Fruit fly (Drosophila melanogaster) whole organism, wandering third instar larva: ENCODE results near the gene CG18557.
A peak's percentile ranks its signal among the peaks of the same experiment; 100 is the strongest.

Experiments used
- Abd-B ChIP-seq: fragments of >200 bp; optimal IDR thresholded peaks from 2 replicates; lab custom pipeline; 2017; ENCODE audit warnings: missing biosample characterization, missing genetic modification characterization
- Dfd ChIP-seq: fragments of >200 bp; optimal IDR thresholded peaks from 2 replicates; lab custom pipeline; 2017; ENCODE audit warnings: missing biosample characterization, missing genetic modification characterization
- Dif ChIP-seq: fragments of 200-275, 200-300 bp; sonication (Bioruptor generic); optimal IDR thresholded peaks from 2 replicates; lab custom pipeline; 2018; ENCODE audit warnings: missing biosample characterization, missing genetic modification characterization; ENCODE audit not compliant: partially characterized antibody
- GATAd ChIP-seq: sonication (Bioruptor generic); optimal IDR thresholded peaks from 2 replicates; lab custom pipeline; 2016; ENCODE audit warnings: missing biosample characterization, missing genetic modification characterization
- Hr78 ChIP-seq: fragments of >200 bp; optimal IDR thresholded peaks from 2 replicates; lab custom pipeline; 2017; ENCODE audit warnings: missing biosample characterization, missing genetic modification characterization
- Jra ChIP-seq: sonication (Bioruptor generic); optimal IDR thresholded peaks from 2 replicates; lab custom pipeline; 2016; ENCODE audit warnings: missing biosample characterization, missing genetic modification characterization
- Myc ChIP-seq: fragments of >200 bp; optimal IDR thresholded peaks from 2 replicates; lab custom pipeline; 2017
- N ChIP-seq: fragments of >200 bp; optimal IDR thresholded peaks from 2 replicates; lab custom pipeline; 2018; ENCODE audit warnings: missing biosample characterization, missing external identifiers, missing genetic modification characterization
- Rel ChIP-seq, 2 experiments: fragments of 200-800 bp; sonication (Bioruptor generic) in 1 of 2; optimal IDR thresholded peaks; 2 replicates in 1 of 2; 3 replicates in 1 of 2; lab custom pipeline; 2016 to 2019; ENCODE audit warnings: mild to moderate bottlenecking in 2 of 2, missing biosample characterization in 2 of 2, missing genetic modification characterization in 2 of 2, moderate library complexity in 1 of 2
- Sp1 ChIP-seq: fragments of 200-800 bp; sonication (Bioruptor generic); optimal IDR thresholded peaks from 3 replicates; lab custom pipeline; 2019; ENCODE audit warnings: missing biosample characterization, mild to moderate bottlenecking, missing genetic modification characterization, moderate library complexity
- brk ChIP-seq: fragments of 200-800 bp; sonication (Bioruptor generic); optimal IDR thresholded peaks from 2 replicates; lab custom pipeline; 2016; ENCODE audit warnings: missing biosample characterization, mild to moderate bottlenecking, missing genetic modification characterization
- dl ChIP-seq, 2 experiments: fragments of 175-275, 200-275 bp in 1 of 2; fragments of 200-275 bp in 1 of 2; sonication (Bioruptor generic); optimal IDR thresholded peaks; lab custom pipeline; 2018; ENCODE audit warnings: mild to moderate bottlenecking in 2 of 2, missing biosample characterization in 2 of 2, missing genetic modification characterization in 2 of 2, moderate library complexity in 2 of 2; ENCODE audit not compliant: partially characterized antibody in 2 of 2, insufficient read depth in 1 of 2
- foxo ChIP-seq, 2 experiments: fragments of 200-800 bp; sonication (Bioruptor generic); optimal IDR thresholded peaks; 2 replicates in 1 of 2; 3 replicates in 1 of 2; lab custom pipeline; 2016 to 2017; ENCODE audit warnings: missing biosample characterization in 2 of 2, missing genetic modification characterization in 2 of 2
- fru ChIP-seq: fragments of 200-800 bp; sonication (Bioruptor generic); optimal IDR thresholded peaks from 3 replicates; lab custom pipeline; 2016; ENCODE audit warnings: missing biosample characterization, mild to moderate bottlenecking, missing genetic modification characterization
- h ChIP-seq: fragments of 200-800 bp; sonication (Bioruptor generic); optimal IDR thresholded peaks from 3 replicates; lab custom pipeline; 2016; ENCODE audit warnings: missing biosample characterization, mild to moderate bottlenecking, missing genetic modification characterization
- lola ChIP-seq: fragments of >200 bp; optimal IDR thresholded peaks from 2 replicates; lab custom pipeline; 2017; ENCODE audit warnings: missing biosample characterization, missing genetic modification characterization
- pan ChIP-seq: fragments of >200 bp; optimal IDR thresholded peaks from 2 replicates; lab custom pipeline; 2017
- psq ChIP-seq: fragments of 200-800 bp; sonication (Bioruptor generic); optimal IDR thresholded peaks from 3 replicates; lab custom pipeline; 2017; ENCODE audit warnings: missing biosample characterization, mild to moderate bottlenecking, missing genetic modification characterization, moderate library complexity
- rgr ChIP-seq: fragments of 200-800 bp; sonication (Bioruptor generic); optimal IDR thresholded peaks from 3 replicates; lab custom pipeline; 2016; ENCODE audit warnings: missing biosample characterization, mild to moderate bottlenecking, missing genetic modification characterization
- sage ChIP-seq: fragments of 200-800 bp; sonication (Bioruptor generic); optimal IDR thresholded peaks from 2 replicates; lab custom pipeline; 2016; ENCODE audit warnings: missing biosample characterization, mild to moderate bottlenecking, missing genetic modification characterization

The CG18557 gene

DNA sequence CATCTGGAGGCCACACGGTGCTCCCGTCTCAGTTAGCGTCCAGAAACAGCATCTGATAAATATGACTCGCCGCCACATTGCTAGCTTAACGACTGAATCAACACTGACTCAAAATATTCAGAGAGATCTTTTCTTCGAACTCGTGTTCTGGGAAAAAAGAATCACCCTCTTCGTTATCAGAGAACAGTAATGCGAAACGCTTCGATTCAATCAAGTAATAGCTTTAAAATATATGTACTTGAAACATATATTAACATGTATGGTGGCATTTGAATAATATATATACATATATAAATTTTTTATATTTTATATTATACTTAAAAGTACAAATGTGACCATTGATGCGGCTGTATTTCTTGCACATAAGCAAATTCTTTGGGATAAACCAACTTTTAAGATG, at the start of gene CG18557:
Gene CG18557 (minus strand): TSS at position 101 of the 400 bp plus-strand sequence.
- TF ChIP-seq fru (GFP tag; lab: Kevin White, UChicago) = peak; percentile 1
- TF ChIP-seq Dif = no peak
- TF ChIP-seq Rel (GFP tag; optimal IDR thresholded peaks at IDR 0.05; lab: Kevin White, UChicago) = no peak
- TF ChIP-seq Rel (tag; optimal IDR thresholded peaks at IDR 0.05; lab: Kevin White, UChicago) = peak; percentile 31

- TF ChIP-seq brk (GFP tag; lab: Kevin White, UChicago) (no peak), foxo (GFP tag; optimal IDR thresholded peaks at IDR 0.05; lab: Kevin White, UChicago) (no peak), Dfd (peak; percentile 81)
- TF ChIP-seq, all 38 proteins: peak for 1
Measured at dm6 chr2L:2894356-2894755, 48.8 kb upstream of the CG18557 start.

- TF ChIP-seq Jra = no peak
- TF ChIP-seq Dfd = peak; percentile 3
Measured at dm6 chr2L:2891200-2891599, 45.7 kb upstream of the CG18557 start.

DNA sequence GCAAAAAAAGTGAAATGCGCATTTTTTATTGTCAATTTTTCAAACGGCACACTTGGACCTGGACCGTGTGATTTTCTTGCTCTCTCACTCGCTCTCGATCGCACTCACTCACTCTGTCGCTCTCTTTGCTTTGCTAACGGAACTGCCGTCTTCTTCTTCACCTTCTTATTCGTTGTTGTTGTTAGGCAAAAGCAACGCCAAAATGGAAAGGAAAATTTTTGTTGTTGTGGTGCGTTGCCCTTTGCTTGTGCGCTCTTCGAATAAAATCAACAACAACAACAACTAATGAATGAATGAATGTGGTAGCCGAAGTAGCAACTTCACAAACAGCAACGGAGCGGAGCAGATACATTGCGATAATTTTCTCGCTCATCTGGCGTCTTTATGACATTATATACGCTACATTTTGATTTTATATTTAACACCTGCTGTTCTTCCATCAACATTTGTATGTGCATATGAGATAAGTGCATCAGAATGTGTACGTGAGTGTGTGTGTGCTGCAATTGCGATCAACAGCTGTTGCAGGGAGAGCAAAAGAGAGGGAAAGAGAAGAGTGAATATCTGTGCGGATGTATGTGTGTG, 43.4 kb upstream of the CG18557 start:
- TF ChIP-seq Rel (GFP tag; optimal IDR thresholded peaks at IDR 0.05; lab: Kevin White, UChicago) (peak; percentile 63), Rel (tag; optimal IDR thresholded peaks at IDR 0.05; lab: Kevin White, UChicago) (peak; percentile 39), dl (GFP tag; optimal IDR thresholded peaks at IDR 0.05; lab: Kevin White, UChicago; ENCODE audit: insufficient read depth in 1 of 2, partially characterized antibody in 2 of 2) (peak; percentile 21 to 76), Myc (lab: Kevin White, UChicago) (no peak), lola (GFP tag; lab: Kevin White, UChicago) (no peak), Dif (peak; percentile 71), psq (GFP tag; lab: Kevin White, UChicago) (peak; percentile 85), pan (lab: Kevin White, UChicago) (no peak), h (GFP tag; lab: Kevin White, UChicago) (peak; percentile 5), rgr (GFP tag; lab: Kevin White, UChicago) (peak; percentile 15)

- no peak for TF ChIP-seq Dif
- peak; percentile 75 for TF ChIP-seq sage (GFP tag; lab: Kevin White, UChicago)
- TF ChIP-seq N = no peak
- TF ChIP-seq rgr (GFP tag; lab: Kevin White, UChicago) = peak; percentile 12
Measured at dm6 chr2L:2887760-2888600, 42.4 kb upstream of the CG18557 start.

- TF ChIP-seq foxo (GFP tag; optimal IDR thresholded peaks at IDR 0.05; lab: Kevin White, UChicago) (peak in 1 of 2 experiments; percentile 32), dl (GFP tag; optimal IDR thresholded peaks at IDR 0.05; lab: Kevin White, UChicago; ENCODE audit: insufficient read depth in 1 of 2, partially characterized antibody in 2 of 2) (peak in 1 of 2 experiments; percentile 4), Hr78 (GFP tag; lab: Kevin White, UChicago) (no peak), fru (GFP tag; lab: Kevin White, UChicago) (peak; percentile 92), Dif (peak; percentile 34), Sp1 (GFP tag; lab: Kevin White, UChicago) (peak; percentile 11), Dfd (peak; percentile 41), Abd-B (GFP tag; lab: Kevin White, UChicago) (no peak)
Measured at dm6 chr2L:2886613-2887537, 41.3 kb upstream of the CG18557 start.

DNA sequence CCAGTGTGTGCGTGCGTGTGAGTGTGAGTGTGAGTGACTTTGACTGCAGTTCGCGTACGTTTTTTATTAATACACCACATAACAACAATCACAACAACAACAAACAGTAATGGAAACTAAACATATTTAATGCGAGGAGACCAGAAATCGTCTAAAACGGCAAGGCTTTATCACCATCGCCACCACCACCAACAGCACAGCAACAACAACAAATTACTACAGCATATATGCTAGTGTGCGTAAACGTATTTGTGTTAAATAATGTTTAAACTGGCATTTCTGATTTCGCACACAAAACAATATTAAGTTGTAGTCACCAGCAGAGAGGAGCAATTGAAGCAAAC, 40.7 kb upstream of the CG18557 start:
- TF ChIP-seq fru (GFP tag; lab: Kevin White, UChicago) (peak; percentile 17), GATAd (GFP tag; lab: Kevin White, UChicago) (no peak), N (peak; percentile 90), Hr78 (GFP tag; lab: Kevin White, UChicago) (peak; percentile 37)
